Fruit fly (Drosophila melanogaster) whole organism, adult: Measurements from ENCODE around the gene TwdlX.

Experiments used
- CG11617 ChIP-seq: fragments of 200-800 bp; sonication (Bioruptor generic); optimal IDR thresholded peaks from 2 replicates; lab custom pipeline; 2017; ENCODE audit warnings: mild to moderate bottlenecking, missing biosample characterization, missing genetic modification reagents, missing genetic modification characterization
- CG12768 ChIP-seq: fragments of 200-800 bp; sonication (Bioruptor generic); optimal IDR thresholded peaks from 2 replicates; lab custom pipeline; 2017; ENCODE audit warnings: missing biosample characterization, missing genetic modification characterization, mild to moderate bottlenecking, moderate library complexity, missing genetic modification reagents
- CG14711 ChIP-seq: fragments of 200-800 bp; sonication (Bioruptor generic); optimal IDR thresholded peaks from 2 replicates; lab custom pipeline; 2018; ENCODE audit warnings: missing biosample characterization, mild to moderate bottlenecking, missing genetic modification characterization, moderate library complexity
- CG1620 ChIP-seq: fragments of 200-800 bp; sonication (Bioruptor generic); optimal IDR thresholded peaks from 2 replicates; lab custom pipeline; 2016; ENCODE audit warnings: missing biosample characterization, missing genetic modification characterization
- CG33017 ChIP-seq: fragments of 200-800 bp; sonication (Bioruptor generic); optimal IDR thresholded peaks from 2 replicates; lab custom pipeline; 2018; ENCODE audit warnings: missing biosample characterization, mild to moderate bottlenecking, missing genetic modification characterization, moderate library complexity
- CG5204 ChIP-seq: fragments of 200-800 bp; sonication (Bioruptor generic); optimal IDR thresholded peaks from 2 replicates; lab custom pipeline; 2016; ENCODE audit warnings: missing biosample characterization, missing genetic modification characterization
- CG7045 ChIP-seq: fragments of 200-800 bp; sonication (Bioruptor generic); optimal IDR thresholded peaks from 2 replicates; lab custom pipeline; 2017; ENCODE audit warnings: missing biosample characterization, mild to moderate bottlenecking, missing genetic modification characterization
- CG7101 ChIP-seq: fragments of 200-800 bp; sonication (Bioruptor generic); optimal IDR thresholded peaks from 2 replicates; lab custom pipeline; 2018; ENCODE audit warnings: missing biosample characterization, mild to moderate bottlenecking, missing genetic modification characterization, moderate library complexity
- Clk ChIP-seq: fragments of 200-800 bp; sonication (Bioruptor generic); optimal IDR thresholded peaks from 2 replicates; lab custom pipeline; 2017; ENCODE audit warnings: missing biosample characterization, missing genetic modification characterization
- Crg-1 ChIP-seq: fragments of 200-800 bp; sonication (Bioruptor generic); optimal IDR thresholded peaks from 2 replicates; lab custom pipeline; 2016; ENCODE audit warnings: missing biosample characterization, missing genetic modification characterization
- Hr96 ChIP-seq: fragments of 200-800 bp; sonication (Bioruptor generic); optimal IDR thresholded peaks from 2 replicates; lab custom pipeline; 2016; ENCODE audit warnings: missing biosample characterization, missing genetic modification characterization
- Mnt ChIP-seq: fragments of 200-800 bp; sonication (Bioruptor generic); optimal IDR thresholded peaks from 2 replicates; lab custom pipeline; 2016; ENCODE audit warnings: missing biosample characterization, mild to moderate bottlenecking, missing genetic modification characterization
- bab1 ChIP-seq: fragments of 200-800 bp; sonication (Bioruptor generic); optimal IDR thresholded peaks from 3 replicates; lab custom pipeline; 2019; ENCODE audit warnings: missing biosample characterization, mild to moderate bottlenecking, missing genetic modification characterization, moderate library complexity
- cic ChIP-seq: fragments of 200-800 bp; sonication (Bioruptor generic); optimal IDR thresholded peaks from 2 replicates; lab custom pipeline; 2017; ENCODE audit warnings: missing biosample characterization, mild to moderate bottlenecking, missing genetic modification characterization, moderate library complexity
- cnc ChIP-seq, 2 experiments: fragments of >200 bp; optimal IDR thresholded peaks; 2 replicates each; lab custom pipeline; 2017
- kay ChIP-seq: fragments of 200-800 bp; sonication (Bioruptor generic); peaks from one replicate; lab custom pipeline; 2016; ENCODE audit warnings: missing biosample characterization, missing genetic modification characterization, borderline replicate concordance
- ovo ChIP-seq: fragments of 200-800 bp; sonication (Bioruptor generic); optimal IDR thresholded peaks from 2 replicates; lab custom pipeline; 2016; ENCODE audit warnings: missing biosample characterization, missing genetic modification characterization
- pad ChIP-seq: fragments of 200-800 bp; sonication (Bioruptor generic); optimal IDR thresholded peaks from 3 replicates; lab custom pipeline; 2017; ENCODE audit warnings: missing biosample characterization, missing genetic modification characterization, mild to moderate bottlenecking, moderate library complexity, missing genetic modification reagents
- tj ChIP-seq: fragments of 200-800 bp; sonication (Bioruptor generic); optimal IDR thresholded peaks from 3 replicates; lab custom pipeline; 2017; ENCODE audit warnings: missing biosample characterization, mild to moderate bottlenecking, missing genetic modification characterization, moderate library complexity
- toe ChIP-seq: fragments of 200-800 bp; sonication (Bioruptor generic); optimal IDR thresholded peaks from 2 replicates; lab custom pipeline; 2016; ENCODE audit warnings: missing biosample characterization, missing genetic modification characterization

Gene TwdlX

DNA sequence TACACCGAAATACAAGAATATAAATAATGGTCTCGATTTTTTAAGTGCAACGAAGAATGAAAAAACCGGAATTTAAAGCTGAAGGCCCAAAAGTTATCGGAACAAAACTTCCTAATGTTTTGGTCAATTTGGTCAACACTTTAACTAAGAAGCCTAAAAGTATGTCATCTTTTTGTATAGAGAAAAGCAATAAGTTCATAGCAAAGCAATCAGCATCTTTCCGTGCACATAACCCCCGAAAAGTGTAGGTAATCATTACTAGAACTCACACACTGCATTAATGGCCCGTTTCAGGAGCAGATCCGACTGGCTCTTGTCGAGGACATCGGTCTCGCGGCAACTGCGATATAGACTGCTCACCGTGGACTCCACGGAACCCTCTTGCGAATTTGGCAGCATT lies 13.5 kb downstream of the TwdlX start:
- TF ChIP-seq Crg-1, result no peak
- no peak for TF ChIP-seq CG7045 (GFP tag; lab: Kevin White, UChicago)
- no peak for TF ChIP-seq CG1620
- no peak for TF ChIP-seq CG12768 (GFP tag; lab: Kevin White, UChicago)
- TF ChIP-seq toe (GFP tag; lab: Kevin White, UChicago), result no peak
- TF ChIP-seq cic, result no peak
- TF ChIP-seq Clk (GFP tag; lab: Kevin White, UChicago), result no peak
- TF ChIP-seq tj, result no peak
- no peak for TF ChIP-seq CG14711 (tag; lab: Kevin White, UChicago)
- no peak for TF ChIP-seq cnc (optimal IDR thresholded peaks at IDR 0.05; lab: Kevin White, UChicago)
- TF ChIP-seq kay (GFP tag; lab: Kevin White, UChicago), result no peak
- no peak for TF ChIP-seq CG5204 (GFP tag; lab: Kevin White, UChicago)
- TF ChIP-seq ovo (GFP tag; lab: Kevin White, UChicago), result no peak

DNA sequence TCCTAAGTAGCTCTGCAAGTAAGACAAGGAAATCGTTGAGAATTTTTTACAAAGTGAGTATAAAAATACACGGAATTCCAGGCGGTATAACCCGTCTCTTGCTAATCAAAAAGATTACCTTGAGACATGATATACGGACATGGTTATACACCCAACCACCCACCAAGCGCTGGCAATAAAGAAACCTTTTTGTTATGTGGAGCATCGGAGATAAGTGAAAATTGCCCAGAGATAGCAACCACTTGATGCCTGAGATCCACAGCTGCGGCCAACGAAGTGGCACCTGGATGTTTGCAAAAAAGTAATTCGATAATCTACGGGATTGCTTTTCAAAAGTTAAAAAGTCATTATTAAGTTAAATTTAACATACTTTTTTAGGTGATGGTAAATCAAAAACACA lies 15.1 kb downstream of the TwdlX start:
- TF ChIP-seq CG1620, result no peak
- TF ChIP-seq CG5204 (GFP tag; lab: Kevin White, UChicago), result no peak

DNA sequence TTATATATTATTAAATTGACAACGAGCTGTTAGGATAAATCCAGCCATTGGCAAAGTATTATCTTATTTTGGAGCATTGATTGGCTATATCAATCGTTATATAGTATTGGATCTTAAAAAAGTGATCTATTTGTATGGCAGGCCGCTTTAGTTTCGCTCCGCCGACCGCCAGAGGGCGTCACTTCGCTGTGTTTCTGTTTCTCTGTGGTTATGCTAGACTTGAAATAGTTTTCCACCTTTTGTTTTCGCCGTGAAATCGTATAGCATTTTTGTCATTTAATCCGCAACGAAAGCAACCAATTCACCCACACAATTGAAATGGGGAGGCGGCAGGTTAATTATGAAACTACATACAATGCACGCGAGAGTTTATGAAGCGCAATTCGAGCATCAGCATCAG lies 15.9 kb downstream of the TwdlX start:
- TF ChIP-seq CG5204 (GFP tag; lab: Kevin White, UChicago) (no peak), bab1 (GFP tag; lab: Kevin White, UChicago) (peak; percentile 20), CG1620 (no peak), kay (GFP tag; lab: Kevin White, UChicago) (peak; percentile 50)

DNA sequence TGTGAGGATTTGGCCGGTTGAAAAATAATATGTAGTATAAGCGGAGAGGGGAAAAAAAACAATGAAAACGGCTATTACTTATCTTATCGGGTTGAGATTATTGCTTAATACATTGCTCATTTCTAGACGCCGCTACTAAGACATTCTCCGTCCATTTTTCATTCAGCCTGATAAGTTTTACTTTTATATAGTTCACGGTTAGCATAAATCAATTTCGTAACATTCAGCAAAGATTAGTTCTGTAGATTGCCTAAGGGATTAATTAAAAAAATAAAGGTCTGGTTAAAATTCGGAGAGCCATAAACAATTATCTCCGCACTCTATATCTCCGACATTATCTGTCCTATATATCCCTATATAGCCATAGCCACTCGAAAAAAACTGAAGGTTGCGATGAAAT lies 16.6 kb downstream of the TwdlX start:
- TF ChIP-seq Clk (GFP tag; lab: Kevin White, UChicago) (no peak), toe (GFP tag; lab: Kevin White, UChicago) (no peak), CG14711 (tag; lab: Kevin White, UChicago) (no peak), cic (no peak), CG11617 (GFP tag; lab: Kevin White, UChicago) (no peak), Hr96 (GFP tag; lab: Kevin White, UChicago) (no peak), CG1620 (no peak), bab1 (GFP tag; lab: Kevin White, UChicago) (no peak), ovo (GFP tag; lab: Kevin White, UChicago) (no peak), CG7101 (tag; lab: Kevin White, UChicago) (no peak), Crg-1 (no peak), CG7045 (GFP tag; lab: Kevin White, UChicago) (no peak), Mnt (no peak), pad (GFP tag; lab: Kevin White, UChicago) (no peak), kay (GFP tag; lab: Kevin White, UChicago) (no peak), cnc (optimal IDR thresholded peaks at IDR 0.05; lab: Kevin White, UChicago) (no peak), CG33017 (tag; lab: Kevin White, UChicago) (no peak), tj (no peak), CG5204 (GFP tag; lab: Kevin White, UChicago) (no peak)

DNA sequence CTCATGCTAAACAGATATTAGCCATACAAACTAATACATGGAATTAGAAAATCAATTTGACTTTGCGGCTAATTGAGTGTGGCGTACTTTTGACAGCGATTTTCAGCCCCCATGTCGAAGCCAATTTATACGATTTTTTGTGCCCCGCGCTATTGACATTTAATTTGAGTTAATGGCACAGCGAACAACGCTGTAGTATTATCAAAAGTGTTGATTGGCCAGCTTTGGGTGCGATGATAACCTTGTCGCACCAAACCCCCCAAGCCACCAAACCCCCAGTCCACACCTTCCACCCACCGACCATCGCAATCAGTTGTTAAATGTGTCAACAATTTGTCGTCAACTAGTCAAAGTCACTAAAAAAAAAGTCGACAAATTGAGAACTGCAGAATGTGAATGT lies 18.4 kb downstream of the TwdlX start:
- TF ChIP-seq CG11617 (GFP tag; lab: Kevin White, UChicago) (no peak), kay (GFP tag; lab: Kevin White, UChicago) (no peak), Mnt (peak; percentile 5), pad (GFP tag; lab: Kevin White, UChicago) (no peak), cic (peak; percentile 28), tj (peak; percentile 38), ovo (GFP tag; lab: Kevin White, UChicago) (no peak), CG7101 (tag; lab: Kevin White, UChicago) (peak; percentile 20)

DNA sequence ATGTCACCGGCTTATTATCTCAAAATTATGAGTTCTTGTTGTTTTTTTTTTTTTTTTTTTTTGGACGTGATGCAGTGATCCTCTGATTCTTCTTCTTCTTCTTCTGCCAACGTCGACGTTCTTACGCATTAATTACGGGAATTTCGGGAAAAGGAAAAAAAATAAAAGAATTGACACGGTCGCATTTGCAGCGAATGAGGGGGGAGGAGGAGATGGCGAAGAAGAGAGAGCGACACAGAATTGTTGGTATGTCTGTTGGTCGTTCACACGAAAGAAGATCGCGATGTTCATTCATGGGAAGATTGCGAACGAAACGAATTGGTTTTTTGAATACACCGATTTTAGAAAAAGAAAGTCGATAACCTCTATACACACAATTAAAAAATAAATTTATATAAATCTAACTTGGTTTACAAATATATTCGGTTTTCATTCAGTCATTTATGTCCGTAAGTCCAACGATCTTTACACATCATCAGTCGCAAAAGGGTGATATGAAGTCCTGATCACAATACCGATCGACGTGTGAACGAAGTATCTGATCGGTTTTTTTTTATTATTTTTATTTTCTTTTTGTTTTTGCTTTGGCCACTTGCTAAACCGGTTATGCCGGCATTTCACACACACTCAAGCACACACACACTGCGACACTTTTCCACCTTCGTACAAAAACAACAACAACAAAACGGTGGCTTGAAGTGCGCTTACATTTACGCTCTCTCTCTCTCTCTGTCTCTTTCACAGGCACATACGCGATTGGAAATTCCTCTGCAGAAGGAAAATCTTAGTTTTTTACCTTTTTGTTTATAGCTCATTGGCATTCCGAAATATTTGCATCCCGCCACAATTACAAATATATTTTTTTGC lies 20.1 kb downstream of the TwdlX start:
- TF ChIP-seq CG33017 (tag; lab: Kevin White, UChicago) (peak; percentile 51), toe (GFP tag; lab: Kevin White, UChicago) (no peak), Crg-1 (no peak), CG7101 (tag; lab: Kevin White, UChicago) (peak; percentile 76), CG5204 (GFP tag; lab: Kevin White, UChicago) (peak; percentile 40), CG1620 (peak; percentile 22), CG7045 (GFP tag; lab: Kevin White, UChicago) (peak; percentile 49), ovo (GFP tag; lab: Kevin White, UChicago) (no peak), Clk (GFP tag; lab: Kevin White, UChicago) (no peak), cic (no peak), Mnt (peak; percentile 12), kay (GFP tag; lab: Kevin White, UChicago) (peak; percentile 79), bab1 (GFP tag; lab: Kevin White, UChicago) (peak; percentile 89), pad (GFP tag; lab: Kevin White, UChicago) (peak; percentile 57), CG14711 (tag; lab: Kevin White, UChicago) (peak; percentile 56), CG11617 (GFP tag; lab: Kevin White, UChicago) (peak; percentile 63), tj (peak; percentile 46), CG12768 (GFP tag; lab: Kevin White, UChicago) (no peak), Hr96 (GFP tag; lab: Kevin White, UChicago) (peak; percentile 41)
